Worm (Caenorhabditis elegans): ENCODE data around the gene F15D4.2.

- TF ChIP-seq snpc-4 (tag; optimal IDR thresholded peaks at IDR 0.05) (no peak), pha-4 (tag; optimal IDR thresholded peaks at IDR 0.05) (no peak), fos-1 (tag; optimal IDR thresholded peaks at IDR 0.05) (no peak), nhr-11 (tag; optimal IDR thresholded peaks at IDR 0.05) (no peak), egl-27 (tag; optimal IDR thresholded peaks at IDR 0.05) (no peak), ceh-82 (tag; optimal IDR thresholded peaks at IDR 0.05) (no peak), nhr-237 (tag; optimal IDR thresholded peaks at IDR 0.05) (no peak), elt-1 (tag; optimal IDR thresholded peaks at IDR 0.05) (no peak), ZK546.5 (tag; optimal IDR thresholded peaks at IDR 0.05) (no peak), nhr-77 (tag; optimal IDR thresholded peaks at IDR 0.05) (no peak), aly-2 (tag; optimal IDR thresholded peaks at IDR 0.05) (no peak)
Measured at ce11 chrII:13193563-13194103, 22.3 kb upstream of the F15D4.2 start.

Measured in whole organism, L3 larva.